Worm (Caenorhabditis elegans): ENCODE data around the gene T23F2.5.

- no peak; the same call in 1 of the 2 replicates for TF ChIP-seq egrh-3 (GFP tag; IDR thresholded peaks at IDR 0.05)
- no peak for TF ChIP-seq F52B5.7 (tag; optimal IDR thresholded peaks at IDR 0.05)
- no peak for TF ChIP-seq F37B4.10 (GFP tag; IDR thresholded peaks at IDR 0.05)
- TF ChIP-seq dox-1 (GFP tag; IDR thresholded peaks at IDR 0.05), result peak; percentile 72; the same call in 1 of the 2 replicates
- TF ChIP-seq ama-1 (optimal IDR thresholded peaks at IDR 0.05), result no peak
- no peak for TF ChIP-seq ama-1 (GFP tag; optimal IDR thresholded peaks at IDR 0.05)
- TF ChIP-seq hmg-20 (GFP tag; IDR thresholded peaks at IDR 0.05), result 0 out of 2 replicates have a peak, but pooled peaks have one; percentile 26
- no peak for TF ChIP-seq zim-3 (tag; optimal IDR thresholded peaks at IDR 0.05)
- TF ChIP-seq gei-17 (GFP tag; optimal IDR thresholded peaks at IDR 0.05), result peak; percentile 30
- no peak for TF ChIP-seq madf-8 (GFP tag; conservative IDR thresholded peaks at IDR 0.05)
- no peak for TF ChIP-seq Y79H2A.3 (GFP tag; conservative IDR thresholded peaks at IDR 0.05)
- TF ChIP-seq egl-18 (GFP tag; IDR thresholded peaks at IDR 0.05), result no peak
- no peak for TF ChIP-seq attf-3 (GFP tag; conservative IDR thresholded peaks at IDR 0.05)
- TF ChIP-seq rcor-1 (GFP tag; IDR thresholded peaks at IDR 0.05), result peak; percentile 41; the same call in 1 of the 2 replicates
Measured at ce11 chrX:5475164-5475576, 41.8 kb downstream of the T23F2.5 start.
